Fruit fly (Drosophila melanogaster): ENCODE data around the gene CG14143.
"Not testable (repeated sequence)": the region's sequence is repeated elsewhere in the genome, so short reads cannot be mapped to it uniquely, and the experiment has no call there.

The CG14143 gene

dm6 chr3L:11124439-11124838, 10.3 kb upstream of the CG14143 start:
- TF ChIP-seq lola (GFP tag; optimal IDR thresholded peaks at IDR 0.05) = no peak
- no peak for TF ChIP-seq Hr78 (GFP tag; optimal IDR thresholded peaks at IDR 0.05)
- no peak for TF ChIP-seq Hr83 (GFP tag; optimal IDR thresholded peaks at IDR 0.05; ENCODE audit: poor library complexity, severe bottlenecking)
- TF ChIP-seq CG9705 (GFP tag; optimal IDR thresholded peaks at IDR 0.05) = no peak
- no peak for TF ChIP-seq woc (GFP tag; optimal IDR thresholded peaks at IDR 0.05)
- TF ChIP-seq usp (GFP tag; optimal IDR thresholded peaks at IDR 0.05) = no peak
- no peak for TF ChIP-seq Hnf4 (GFP tag; optimal IDR thresholded peaks at IDR 0.05)
- TF ChIP-seq foxo (GFP tag; optimal IDR thresholded peaks at IDR 0.05) = no peak
- TF ChIP-seq ey (GFP tag; optimal IDR thresholded peaks at IDR 0.05) = no peak
- TF ChIP-seq N (GFP tag; optimal IDR thresholded peaks at IDR 0.05) = no peak
- TF ChIP-seq dl (GFP tag; optimal IDR thresholded peaks at IDR 0.05; ENCODE audit: insufficient read depth in 1 of 2, partially characterized antibody in 2 of 2) = no peak

dm6 chr3L:11124841-11125240, 9.9 kb upstream of the CG14143 start:
- TF ChIP-seq Rel (GFP tag; optimal IDR thresholded peaks at IDR 0.05) = no peak
- TF ChIP-seq Rel (tag; optimal IDR thresholded peaks at IDR 0.05) = no peak
- no peak for TF ChIP-seq HLH106 (tag; optimal IDR thresholded peaks at IDR 0.05)

- no peak for TF ChIP-seq br (GFP tag; optimal IDR thresholded peaks at IDR 0.05)
- TF ChIP-seq tai (GFP tag; optimal IDR thresholded peaks at IDR 0.05) = no peak
- no peak for TF ChIP-seq Mio (GFP tag; optimal IDR thresholded peaks at IDR 0.05)
- TF ChIP-seq dl (GFP tag; optimal IDR thresholded peaks at IDR 0.05; ENCODE audit: insufficient read depth in 1 of 2, partially characterized antibody in 2 of 2) = no peak
- no peak for TF ChIP-seq CrebA (GFP tag; optimal IDR thresholded peaks at IDR 0.05; ENCODE audit: borderline replicate concordance)
- no peak for TF ChIP-seq GATAd (GFP tag; optimal IDR thresholded peaks at IDR 0.05)
- no peak for TF ChIP-seq Abd-B (GFP tag; optimal IDR thresholded peaks at IDR 0.05)
- TF ChIP-seq jim (GFP tag; optimal IDR thresholded peaks at IDR 0.05) = no peak
- no peak for TF ChIP-seq OdsH (GFP tag; optimal IDR thresholded peaks at IDR 0.05)
- no peak for TF ChIP-seq Sp1 (GFP tag; optimal IDR thresholded peaks at IDR 0.05)
These were observed 8.9 kb upstream of the CG14143 start for dm6 chr3L:11125636-11126532.

dm6 chr3L:11130535-11130934, 4.3 kb upstream of the CG14143 start, which contains the start of gene nol:
Gene nol (plus strand): TSS chr3L:11130835.
- no peak for TF ChIP-seq lola (GFP tag; optimal IDR thresholded peaks at IDR 0.05)
- TF ChIP-seq brk (GFP tag; optimal IDR thresholded peaks at IDR 0.05) = no peak
- no peak for TF ChIP-seq pan (optimal IDR thresholded peaks at IDR 0.05)
- no peak for TF ChIP-seq dl (GFP tag; optimal IDR thresholded peaks at IDR 0.05; ENCODE audit: insufficient read depth in 1 of 2, partially characterized antibody in 2 of 2)
- no peak for TF ChIP-seq OdsH (GFP tag; optimal IDR thresholded peaks at IDR 0.05)
- TF ChIP-seq N (GFP tag; optimal IDR thresholded peaks at IDR 0.05) = no peak
- TF ChIP-seq Abd-B (GFP tag; optimal IDR thresholded peaks at IDR 0.05) = no peak
- TF ChIP-seq CrebA (GFP tag; optimal IDR thresholded peaks at IDR 0.05; ENCODE audit: borderline replicate concordance) = no peak
- no peak for TF ChIP-seq HLH106 (tag; optimal IDR thresholded peaks at IDR 0.05)
- TF ChIP-seq br (GFP tag; optimal IDR thresholded peaks at IDR 0.05) = no peak
- TF ChIP-seq CG32264 (GFP tag; optimal IDR thresholded peaks at IDR 0.05) = no peak
- no peak for TF ChIP-seq foxo (GFP tag; optimal IDR thresholded peaks at IDR 0.05)
- no peak for TF ChIP-seq Dfd (GFP tag; optimal IDR thresholded peaks at IDR 0.05)
- TF ChIP-seq GATAd (GFP tag; optimal IDR thresholded peaks at IDR 0.05) = no peak
- no peak for TF ChIP-seq Hr83 (GFP tag; optimal IDR thresholded peaks at IDR 0.05; ENCODE audit: poor library complexity, severe bottlenecking)
- no peak for TF ChIP-seq dmrt93B (GFP tag; optimal IDR thresholded peaks at IDR 0.05)
- TF ChIP-seq fru (GFP tag; optimal IDR thresholded peaks at IDR 0.05) = no peak
- TF ChIP-seq sage (GFP tag; optimal IDR thresholded peaks at IDR 0.05) = no peak
- no peak for TF ChIP-seq Rel (GFP tag; optimal IDR thresholded peaks at IDR 0.05)
- no peak for TF ChIP-seq Rel (tag; optimal IDR thresholded peaks at IDR 0.05)

- not testable (repeated sequence) for TF ChIP-seq dsf (GFP tag; optimal IDR thresholded peaks at IDR 0.05; ENCODE audit: borderline replicate concordance); N (GFP tag; optimal IDR thresholded peaks at IDR 0.05); Dif (GFP tag; optimal IDR thresholded peaks at IDR 0.05; ENCODE audit: partially characterized antibody)
These were observed 2.7 kb upstream of the CG14143 start, which contains the start of gene CG32074 for dm6 chr3L:11132055-11132454. Gene CG32074 (minus strand): TSS chr3L:11132322.

Data from whole organism, wandering third instar larva.